Worm (Caenorhabditis elegans) whole organism, early embryonic: ENCODE results near the gene F10D7.10.

Source experiments
- ama-1 ChIP-seq: fragments of 150-350 bp; optimal IDR thresholded peaks from 2 replicates; lab custom pipeline; 2014
- ceh-13 ChIP-seq: fragments of 200-800 bp; sonication (Bioruptor generic); optimal IDR thresholded peaks from 2 replicates; lab custom pipeline; 2018; ENCODE audit warnings: mild to moderate bottlenecking, missing genetic modification characterization, missing compliant biosample characterization
- ceh-36 ChIP-seq: sonication (generic microtip); optimal IDR thresholded peaks from 2 replicates; lab custom pipeline; 2016; ENCODE audit warnings: missing genetic modification characterization, inconsistent platforms, missing compliant biosample characterization
- hmg-4 ChIP-seq: fragments of 200-800 bp; sonication (Bioruptor generic); optimal IDR thresholded peaks from 2 replicates; lab custom pipeline; 2018; ENCODE audit warnings: mild to moderate bottlenecking, missing genetic modification characterization, missing compliant biosample characterization
- tbx-11 ChIP-seq: fragments of 200-800 bp; sonication (Bioruptor generic); IDR thresholded peaks from 2 replicates; pipeline ENCODE4 v1.3.6; 2022; ENCODE audit warnings: missing genetic modification characterization, missing compliant biosample characterization
- tbx-37 ChIP-seq: fragments of 200-800 bp; sonication (Bioruptor generic); conservative IDR thresholded peaks from 2 replicates; pipeline ENCODE4 v1.3.6; 2022; ENCODE audit warnings: missing genetic modification reagents, missing genetic modification characterization, missing compliant biosample characterization

ce11 chrX:17428803-17429202 lies 49.2 kb upstream of the F10D7.10 start, which contains the start of gene pbo-6:
- no peak for TF ChIP-seq hmg-4 (GFP tag; lab: Kevin White, UChicago)
- TF ChIP-seq tbx-11 (GFP tag; lab: Robert Waterston, UW): no peak
- TF ChIP-seq ceh-36 (tag; lab: Kevin White, UChicago): no peak
- no peak for TF ChIP-seq tbx-37
- TF ChIP-seq ceh-13: no peak
- TF ChIP-seq ama-1 (lab: Kevin White, UChicago): no peak
